Fruit fly (Drosophila melanogaster) whole organism, embryonic: ENCODE results near the gene Hsp60B.
A peak's percentile ranks its signal among the peaks of the same experiment; 100 is the strongest.

ENCODE experiments used
- Abd-B ChIP-seq: fragments of 200-800 bp; sonication (Bioruptor generic); optimal IDR thresholded peaks from 2 replicates; lab custom pipeline; 2018; ENCODE audit warnings: missing biosample characterization, mild to moderate bottlenecking, missing genetic modification characterization, moderate library complexity
- Bgb ChIP-seq: fragments of 200-800 bp; sonication (Bioruptor generic); IDR thresholded peaks from 2 replicates; pipeline ENCODE4 v1.3.6; 2022; ENCODE audit warnings: missing biosample characterization, missing genetic modification characterization; ENCODE audit not compliant: partially characterized antibody
- CG10267 ChIP-seq: fragments of 200-800 bp; sonication (Bioruptor generic); optimal IDR thresholded peaks from 2 replicates; lab custom pipeline; 2018; ENCODE audit warnings: missing biosample characterization, mild to moderate bottlenecking, missing genetic modification characterization, moderate library complexity
- CG10462 ChIP-seq: fragments of 200-800 bp; sonication (Bioruptor generic); optimal IDR thresholded peaks from 2 replicates; lab custom pipeline; 2016; ENCODE audit warnings: missing biosample characterization, missing genetic modification characterization
- CG11085 ChIP-seq: fragments of 200-800 bp; sonication (Bioruptor generic); IDR thresholded peaks from 2 replicates; pipeline ENCODE4 v1.3.6; 2022; ENCODE audit warnings: missing biosample characterization, missing genetic modification characterization
- CG14667 ChIP-seq: fragments of 200-800 bp; sonication (Bioruptor generic); IDR thresholded peaks from 2 replicates; pipeline ENCODE4 v1.3.6; 2022; ENCODE audit warnings: missing biosample characterization, missing genetic modification characterization
- CG14710 ChIP-seq: fragments of 200-800 bp; sonication (Bioruptor generic); optimal IDR thresholded peaks from 3 replicates; lab custom pipeline; 2019; ENCODE audit warnings: missing biosample characterization, mild to moderate bottlenecking, missing genetic modification characterization, moderate library complexity
- CG1602 ChIP-seq: fragments of 200-800 bp; sonication (Bioruptor generic); optimal IDR thresholded peaks from 3 replicates; lab custom pipeline; 2016; ENCODE audit warnings: missing biosample characterization, missing genetic modification characterization
- CG16863 ChIP-seq: fragments of 200-800 bp; sonication (Bioruptor generic); optimal IDR thresholded peaks from 3 replicates; lab custom pipeline; 2016; ENCODE audit warnings: missing biosample characterization, missing genetic modification characterization
- CG1832 ChIP-seq: fragments of 200-800 bp; sonication (Bioruptor generic); optimal IDR thresholded peaks from 2 replicates; lab custom pipeline; 2017; ENCODE audit warnings: missing biosample characterization, mild to moderate bottlenecking, missing genetic modification characterization, inconsistent platforms
- CG7357 ChIP-seq: fragments of 200-800 bp; sonication (Bioruptor generic); IDR thresholded peaks from 3 replicates; pipeline ENCODE4 v1.3.6; 2022; ENCODE audit warnings: missing biosample characterization, missing genetic modification characterization
- Chrac-16 ChIP-seq: fragments of 200-800 bp; sonication (Bioruptor generic); optimal IDR thresholded peaks from 3 replicates; lab custom pipeline; 2016; ENCODE audit warnings: missing biosample characterization, missing genetic modification characterization
- Doc2 ChIP-seq: fragments of 200-800 bp; sonication (Bioruptor generic); IDR thresholded peaks from 2 replicates; pipeline ENCODE4 v1.3.6; 2022; ENCODE audit warnings: missing biosample characterization, missing genetic modification characterization
- Doc3 ChIP-seq: fragments of 200-800 bp; sonication (Bioruptor generic); IDR thresholded peaks from 3 replicates; pipeline ENCODE4 v1.3.6; 2022; ENCODE audit warnings: missing biosample characterization, missing genetic modification characterization; ENCODE audit not compliant: partially characterized antibody
- Drgx ChIP-seq: fragments of 200-800 bp; sonication (Bioruptor generic); IDR thresholded peaks from 2 replicates; pipeline ENCODE4 v1.3.6; 2022; ENCODE audit warnings: missing biosample characterization, missing genetic modification characterization
- HLH54F ChIP-seq: fragments of 200-800 bp; sonication (Bioruptor generic); optimal IDR thresholded peaks from 3 replicates; lab custom pipeline; 2016; ENCODE audit warnings: missing biosample characterization, missing genetic modification characterization
- HLHmδ ChIP-seq: fragments of 200-800 bp; sonication (Bioruptor generic); optimal IDR thresholded peaks from 2 replicates; lab custom pipeline; 2018; ENCODE audit warnings: missing biosample characterization, mild to moderate bottlenecking, missing genetic modification characterization, moderate library complexity
- NC2β ChIP-seq: fragments of 200-800 bp; sonication (Bioruptor generic); optimal IDR thresholded peaks from 2 replicates; lab custom pipeline; 2016; ENCODE audit warnings: missing biosample characterization, missing genetic modification characterization
- Ravus ChIP-seq: fragments of 200-800 bp; sonication (Bioruptor generic); IDR thresholded peaks from 2 replicates; pipeline ENCODE4 v1.3.6; 2022; ENCODE audit warnings: missing biosample characterization, missing genetic modification characterization
- Sox100B ChIP-seq: fragments of 200-800 bp; sonication (Bioruptor generic); optimal IDR thresholded peaks from 3 replicates; lab custom pipeline; 2018; ENCODE audit warnings: missing biosample characterization, mild to moderate bottlenecking, missing genetic modification characterization
- Stat92E ChIP-seq, 3 experiments: fragments of >200 bp in 2 of 3; fragments of 200-800 bp in 1 of 3; sonication (Bioruptor generic) in 1 of 3; optimal IDR thresholded peaks; 2 replicates each; lab custom pipeline; 2017 to 2019; ENCODE audit warnings: missing biosample characterization in 3 of 3, missing genetic modification characterization in 3 of 3, mild to moderate bottlenecking in 1 of 3, moderate library complexity in 1 of 3
- corto ChIP-seq: fragments of 200-800 bp; sonication (Bioruptor generic); optimal IDR thresholded peaks from 2 replicates; lab custom pipeline; 2016; ENCODE audit warnings: missing biosample characterization, mild to moderate bottlenecking, missing genetic modification characterization, moderate library complexity
- exex ChIP-seq: fragments of 200-800 bp; sonication (Bioruptor generic); optimal IDR thresholded peaks from 4 replicates; lab custom pipeline; 2018; ENCODE audit warnings: missing biosample characterization, mild to moderate bottlenecking, missing genetic modification characterization, moderate library complexity
- her ChIP-seq: fragments of 200-800 bp; sonication (Bioruptor generic); optimal IDR thresholded peaks from 2 replicates; lab custom pipeline; 2016; ENCODE audit warnings: missing biosample characterization, missing genetic modification characterization
- lbe ChIP-seq: fragments of 200-800 bp; sonication (Bioruptor generic); optimal IDR thresholded peaks from 2 replicates; lab custom pipeline; 2016; ENCODE audit warnings: missing biosample characterization, mild to moderate bottlenecking, missing genetic modification characterization
- pnt ChIP-seq: fragments of 200-800 bp; sonication (Bioruptor generic); optimal IDR thresholded peaks from 3 replicates; lab custom pipeline; 2016; ENCODE audit warnings: missing biosample characterization, missing genetic modification characterization
- row ChIP-seq: fragments of 200-800 bp; sonication (Bioruptor generic); IDR thresholded peaks from 3 replicates; pipeline ENCODE4 v1.3.6; 2022; ENCODE audit warnings: missing biosample characterization, missing genetic modification characterization
- sqz ChIP-seq: fragments of 200-800 bp; sonication (Bioruptor generic); optimal IDR thresholded peaks from 3 replicates; lab custom pipeline; 2018; ENCODE audit warnings: missing biosample characterization, mild to moderate bottlenecking, missing genetic modification characterization
- tgo ChIP-seq: fragments of 200-800 bp; sonication (Bioruptor generic); IDR thresholded peaks from 3 replicates; pipeline ENCODE4 v1.3.6; 2022; ENCODE audit warnings: missing biosample characterization, missing genetic modification characterization
- ttk ChIP-seq: fragments of 200-800 bp; sonication (Bioruptor generic); IDR thresholded peaks from 2 replicates; pipeline ENCODE4 v2.1.2; 2022; ENCODE audit warnings: missing biosample characterization, missing genetic modification characterization
- yki ChIP-seq: fragments of >200 bp; optimal IDR thresholded peaks from 3 replicates; lab custom pipeline; 2018
- zf30C ChIP-seq: fragments of 200-800 bp; sonication (Bioruptor generic); optimal IDR thresholded peaks from 3 replicates; lab custom pipeline; 2018; ENCODE audit warnings: missing biosample characterization, mild to moderate bottlenecking, missing genetic modification characterization

The Hsp60B gene

dm6 chr2L:718280-718871 is 9.8 kb upstream of the Hsp60B start (continued):
- TF ChIP-seq NC2β (no peak), Sox100B (GFP tag; lab: Kevin White, UChicago) (no peak), HLHmδ (GFP tag; lab: Kevin White, UChicago) (no peak), lbe (GFP tag; lab: Kevin White, UChicago) (peak; percentile 26), exex (tag; lab: Kevin White, UChicago) (no peak), Stat92E (GFP tag; optimal IDR thresholded peaks at IDR 0.05; lab: Kevin White, UChicago) (no peak), CG1832 (GFP tag; lab: Kevin White, UChicago) (no peak), yki (lab: Kevin White, UChicago) (no peak), CG10267 (tag; lab: Kevin White, UChicago) (no peak), Ravus (GFP tag; lab: Robert Waterston, UW) (no peak), CG10462 (no peak)

- TF ChIP-seq her (GFP tag; lab: Kevin White, UChicago) (no peak), Chrac-16 (GFP tag; lab: Kevin White, UChicago) (no peak), CG7357 (GFP tag; lab: Robert Waterston, UW) (no peak), Doc2 (GFP tag; lab: Robert Waterston, UW) (no peak), pnt (GFP tag; lab: Kevin White, UChicago) (no peak), zf30C (no peak), row (GFP tag; lab: Robert Waterston, UW) (no peak), CG16863 (GFP tag; lab: Kevin White, UChicago) (no peak), CG10267 (tag; lab: Kevin White, UChicago) (no peak), Abd-B (GFP tag; lab: Kevin White, UChicago) (no peak), CG11085 (GFP tag; lab: Robert Waterston, UW) (no peak), HLH54F (GFP tag; lab: Kevin White, UChicago) (no peak), Bgb (no peak), CG14667 (no peak), tgo (GFP tag; lab: Robert Waterston, UW) (no peak), ttk (no peak)
Observed at dm6 chr2L:721757-722156, 6.4 kb upstream of the Hsp60B start.

dm6 chr2L:722912-723311 is 5.2 kb upstream of the Hsp60B start:
- TF ChIP-seq sqz (GFP tag; lab: Kevin White, UChicago) (no peak), Drgx (GFP tag; lab: Robert Waterston, UW) (peak; percentile 69)

dm6 chr2L:723799-724531 is 4.2 kb upstream of the Hsp60B start:
- TF ChIP-seq Doc3 (GFP tag; lab: Robert Waterston, UW) (no peak), Drgx (GFP tag; lab: Robert Waterston, UW) (peak; percentile 20; the same call in 1 of the 2 replicates)

dm6 chr2L:724746-725145 is 3.4 kb upstream of the Hsp60B start:
- no peak for TF ChIP-seq CG14710 (tag; lab: Kevin White, UChicago)

- TF ChIP-seq corto (GFP tag; lab: Kevin White, UChicago), result no peak
- no peak for TF ChIP-seq CG1602
Observed at dm6 chr2L:732105-732504, 3.9 kb downstream of the Hsp60B start.
